Fruit fly (Drosophila melanogaster): ENCODE results near the gene CG11151.

Gene CG11151

dm6 chrX:13756776-13757312, 17.3 kb downstream of the CG11151 start, which contains the start of the genes CG32625 and Rtc1 (continued):
- TF ChIP-seq CG10366 (GFP tag; IDR thresholded peaks at IDR 0.05) (peak; percentile 33; the same call in 1 of the 2 replicates), CG3726 (GFP tag; IDR thresholded peaks at IDR 0.05) (no peak), ATbp (GFP tag; optimal IDR thresholded peaks at IDR 0.05) (no peak), cwo (GFP tag; optimal IDR thresholded peaks at IDR 0.05) (peak; percentile 81), phol (tag; optimal IDR thresholded peaks at IDR 0.05) (peak; percentile 62), Usf (GFP tag; optimal IDR thresholded peaks at IDR 0.05) (no peak), CG7839 (tag; optimal IDR thresholded peaks at IDR 0.05) (peak; percentile 41), Dip3 (GFP tag; optimal IDR thresholded peaks at IDR 0.05) (peak; percentile 21), CG6765 (GFP tag; optimal IDR thresholded peaks at IDR 0.05) (no peak), Adf1 (GFP tag; IDR thresholded peaks at IDR 0.05) (no peak), ase (GFP tag; IDR thresholded peaks at IDR 0.05) (0 out of 3 replicates have a peak, but pooled peaks have one; percentile 52), al (GFP tag; IDR thresholded peaks at IDR 0.05) (peak; percentile 44), CG11696 (GFP tag; IDR thresholded peaks at IDR 0.05) (no peak), CG6813 (GFP tag; optimal IDR thresholded peaks at IDR 0.05) (no peak), Oaz (GFP tag; IDR thresholded peaks at IDR 0.05) (0 out of 2 replicates have a peak, but pooled peaks have one; percentile 15), Ets65A (GFP tag) (no peak), CoRest (tag; optimal IDR thresholded peaks at IDR 0.05) (peak; percentile 60), CG6654 (GFP tag; optimal IDR thresholded peaks at IDR 0.05) (no peak), D19B (GFP tag; optimal IDR thresholded peaks at IDR 0.05) (no peak), slbo (GFP tag; IDR thresholded peaks at IDR 0.05) (peak; percentile 73), sens-2 (GFP tag; IDR thresholded peaks at IDR 0.05) (no peak), CG3838 (GFP tag; optimal IDR thresholded peaks at IDR 0.05) (no peak), CG15011 (GFP tag; optimal IDR thresholded peaks at IDR 0.05) (no peak), Hand (GFP tag; optimal IDR thresholded peaks at IDR 0.05) (peak; percentile 19), bcd (GFP tag; optimal IDR thresholded peaks at IDR 0.05) (peak; percentile 19), Gsc (GFP tag; IDR thresholded peaks at IDR 0.05) (no peak), row (GFP tag; IDR thresholded peaks at IDR 0.05) (peak; percentile 75), Dbx (GFP tag; IDR thresholded peaks at IDR 0.05) (peak; percentile 42; the same call in 1 of the 3 replicates), Spps (tag; optimal IDR thresholded peaks at IDR 0.05) (no peak), Ssrp (tag; optimal IDR thresholded peaks at IDR 0.05) (peak; percentile 20), Myb (GFP tag; optimal IDR thresholded peaks at IDR 0.05) (no peak), CG32772 (GFP tag; IDR thresholded peaks at IDR 0.05) (no peak), D19A (tag; optimal IDR thresholded peaks at IDR 0.05) (peak; percentile 37), knrl (GFP tag; IDR thresholded peaks at IDR 0.05; ENCODE audit: partially characterized antibody) (peak; percentile 32; the same call in 2 of the 3 replicates), bowl (GFP tag; IDR thresholded peaks at IDR 0.05) (no peak), CG4707 (GFP tag; optimal IDR thresholded peaks at IDR 0.05) (no peak), sob (GFP tag; IDR thresholded peaks at IDR 0.05) (peak; percentile 61; the same call in 1 of the 2 replicates), CG12155 (GFP tag; optimal IDR thresholded peaks at IDR 0.05) (peak; percentile 20), CG9817 (tag; optimal IDR thresholded peaks at IDR 0.05) (peak; percentile 53), slp2 (GFP tag; optimal IDR thresholded peaks at IDR 0.05) (no peak), Tbp (GFP tag; optimal IDR thresholded peaks at IDR 0.05) (no peak), CrebB (tag; optimal IDR thresholded peaks at IDR 0.05) (peak; percentile 16), CG10565 (GFP tag; optimal IDR thresholded peaks at IDR 0.05) (no peak), CG7745 (tag; optimal IDR thresholded peaks at IDR 0.05) (no peak), gsb (GFP tag; IDR thresholded peaks at IDR 0.05) (no peak), gem (tag; optimal IDR thresholded peaks at IDR 0.05) (peak; percentile 74), lilli (GFP tag; optimal IDR thresholded peaks at IDR 0.05) (peak; percentile 44), chinmo (GFP tag; IDR thresholded peaks at IDR 0.05; ENCODE audit: partially characterized antibody) (no peak), CG2875 (GFP tag; optimal IDR thresholded peaks at IDR 0.05) (no peak), CG4282 (GFP tag; optimal IDR thresholded peaks at IDR 0.05) (no peak), CG10654 (GFP tag; optimal IDR thresholded peaks at IDR 0.05) (peak; percentile 13)
